Worm (Caenorhabditis elegans) whole organism, L2 larva: ENCODE data around the gene W10C4.1.
A peak's percentile ranks its signal among the peaks of the same experiment; 100 is the strongest.

Source experiments
- C34F6.9 ChIP-seq: fragments of 150-350 bp; optimal IDR thresholded peaks from 2 replicates; lab custom pipeline; 2014; ENCODE audit warnings: missing biosample characterization, missing genetic modification characterization
- F13H6.1 ChIP-seq: sonication (generic microtip); optimal IDR thresholded peaks from 2 replicates; lab custom pipeline; 2016; ENCODE audit warnings: missing genetic modification characterization, missing compliant biosample characterization
- R02D3.7 ChIP-seq: fragments of 150-350 bp; optimal IDR thresholded peaks from 2 replicates; lab custom pipeline; 2014; ENCODE audit warnings: missing biosample characterization, missing genetic modification characterization
- Y55F3AM.14 ChIP-seq: fragments of 200-800 bp; sonication (Bioruptor generic); optimal IDR thresholded peaks from 2 replicates; lab custom pipeline; 2018; ENCODE audit warnings: mild to moderate bottlenecking, missing genetic modification characterization, missing compliant biosample characterization
- alr-1 ChIP-seq: fragments of 150-350 bp; optimal IDR thresholded peaks from 2 replicates; lab custom pipeline; 2014; ENCODE audit warnings: missing biosample characterization, missing genetic modification characterization
- aly-2 ChIP-seq: fragments of 150-350 bp; optimal IDR thresholded peaks from 2 replicates; lab custom pipeline; 2014; ENCODE audit warnings: missing biosample characterization, missing genetic modification characterization
- ama-1 ChIP-seq: fragments of 150-350 bp; optimal IDR thresholded peaks from 2 replicates; lab custom pipeline; 2018; ENCODE audit warnings: inconsistent platforms
- blmp-1 ChIP-seq: sonication (generic microtip); optimal IDR thresholded peaks from 2 replicates; lab custom pipeline; 2017; ENCODE audit warnings: missing genetic modification characterization, mild to moderate bottlenecking, missing compliant biosample characterization, antibody characterized with exemption, moderate library complexity; ENCODE audit not compliant: insufficient read depth
- ceh-16 ChIP-seq: fragments of 150-350 bp; optimal IDR thresholded peaks from 2 replicates; lab custom pipeline; 2014; ENCODE audit warnings: missing biosample characterization, missing genetic modification characterization
- ceh-82 ChIP-seq: fragments of 150-350 bp; optimal IDR thresholded peaks from 2 replicates; lab custom pipeline; 2014; ENCODE audit warnings: missing biosample characterization, missing genetic modification characterization
- crh-2 ChIP-seq: sonication (generic microtip); optimal IDR thresholded peaks from 2 replicates; lab custom pipeline; 2017; ENCODE audit warnings: missing biosample characterization, missing genetic modification characterization
- egl-27 ChIP-seq: sonication (generic microtip); optimal IDR thresholded peaks from 3 replicates; lab custom pipeline; 2017; ENCODE audit warnings: missing biosample characterization, missing genetic modification reagents, missing genetic modification characterization
- elt-1 ChIP-seq: fragments of 150-350 bp; optimal IDR thresholded peaks from 2 replicates; lab custom pipeline; 2014; ENCODE audit warnings: missing biosample characterization, missing genetic modification characterization
- fos-1 ChIP-seq: fragments of 150-350 bp; optimal IDR thresholded peaks from 2 replicates; lab custom pipeline; 2014; ENCODE audit warnings: missing biosample characterization, missing genetic modification characterization
- gmeb-1 ChIP-seq: fragments of 150-350 bp; optimal IDR thresholded peaks from 2 replicates; lab custom pipeline; 2014; ENCODE audit warnings: missing biosample characterization, missing genetic modification characterization
- lin-11 ChIP-seq: fragments of 150-350 bp; sonication (generic microtip); optimal IDR thresholded peaks from 2 replicates; lab custom pipeline; 2014; ENCODE audit warnings: missing biosample characterization, missing genetic modification characterization, inconsistent platforms, mixed read lengths
- lin-13 ChIP-seq: fragments of 150-350 bp; optimal IDR thresholded peaks from 2 replicates; lab custom pipeline; 2014; ENCODE audit warnings: missing biosample characterization, missing genetic modification reagents, missing genetic modification characterization
- lsy-2 ChIP-seq, 2 experiments: fragments of 150-350 bp in 1 of 2; sonication (generic microtip) in 1 of 2; optimal IDR thresholded peaks; 2 replicates each; lab custom pipeline; 2014 to 2017; ENCODE audit warnings: missing biosample characterization in 2 of 2, missing genetic modification characterization in 2 of 2
- mab-5 ChIP-seq: fragments of 150-350 bp; optimal IDR thresholded peaks from 2 replicates; lab custom pipeline; 2014; ENCODE audit warnings: missing biosample characterization, missing genetic modification characterization
- nhr-11 ChIP-seq: fragments of 150-350 bp; optimal IDR thresholded peaks from 2 replicates; lab custom pipeline; 2014; ENCODE audit warnings: missing biosample characterization, missing genetic modification characterization
- nhr-12 ChIP-seq: fragments of 150-350 bp; optimal IDR thresholded peaks from 2 replicates; lab custom pipeline; 2014; ENCODE audit warnings: missing biosample characterization, missing genetic modification characterization
- nhr-129 ChIP-seq: fragments of 150-350 bp; optimal IDR thresholded peaks from 2 replicates; lab custom pipeline; 2014; ENCODE audit warnings: missing biosample characterization, missing genetic modification characterization
- nhr-21 ChIP-seq: fragments of 150-350 bp; optimal IDR thresholded peaks from 2 replicates; lab custom pipeline; 2014; ENCODE audit warnings: missing biosample characterization, missing genetic modification characterization
- nhr-237 ChIP-seq: fragments of 150-350 bp; optimal IDR thresholded peaks from 2 replicates; lab custom pipeline; 2014; ENCODE audit warnings: missing biosample characterization, missing genetic modification characterization
- nhr-25 ChIP-seq: fragments of 150-350 bp; sonication (generic microtip); optimal IDR thresholded peaks from 3 replicates; lab custom pipeline; 2014; ENCODE audit warnings: missing biosample characterization, missing genetic modification characterization
- peb-1 ChIP-seq: fragments of 150-350 bp; optimal IDR thresholded peaks from 2 replicates; lab custom pipeline; 2014; ENCODE audit warnings: missing biosample characterization, missing genetic modification characterization
- sem-4 ChIP-seq: fragments of 150-350 bp; optimal IDR thresholded peaks from 2 replicates; lab custom pipeline; 2014; ENCODE audit warnings: missing biosample characterization, missing genetic modification reagents, missing genetic modification characterization
- sma-3 ChIP-seq: sonication (generic microtip); optimal IDR thresholded peaks from 2 replicates; lab custom pipeline; 2016; ENCODE audit warnings: missing genetic modification reagents, missing genetic modification characterization, missing compliant biosample characterization
- sma-9 ChIP-seq, 2 experiments: fragments of 150-350 bp in 1 of 2; sonication (generic microtip) in 1 of 2; optimal IDR thresholded peaks; 2 replicates each; lab custom pipeline; 2014 to 2016; ENCODE audit warnings: missing genetic modification characterization in 2 of 2, mild to moderate bottlenecking in 1 of 2, missing biosample characterization in 1 of 2, missing compliant biosample characterization in 1 of 2, missing genetic modification reagents in 1 of 2, moderate library complexity in 1 of 2
- snpc-4 ChIP-seq: fragments of 150-350 bp; optimal IDR thresholded peaks from 2 replicates; lab custom pipeline; 2014; ENCODE audit warnings: missing biosample characterization, missing genetic modification characterization
- unc-55 ChIP-seq: fragments of 150-350 bp; sonication (generic microtip); optimal IDR thresholded peaks from 3 replicates; lab custom pipeline; 2014; ENCODE audit warnings: missing biosample characterization, missing genetic modification reagents, missing genetic modification characterization
- unc-62 ChIP-seq: fragments of 150-350 bp; optimal IDR thresholded peaks from 2 replicates; lab custom pipeline; 2014; ENCODE audit warnings: missing biosample characterization, missing genetic modification reagents, missing genetic modification characterization
- ztf-1 ChIP-seq: fragments of 200-800 bp; sonication (Bioruptor generic); conservative IDR thresholded peaks from 2 replicates; pipeline ENCODE4 v1.3.6; 2022; ENCODE audit warnings: missing genetic modification characterization, missing compliant biosample characterization
- ztf-11 ChIP-seq: sonication (generic microtip); optimal IDR thresholded peaks from 2 replicates; lab custom pipeline; 2017; ENCODE audit warnings: missing biosample characterization, missing genetic modification characterization
- ztf-4 ChIP-seq: fragments of 150-350 bp; optimal IDR thresholded peaks from 2 replicates; lab custom pipeline; 2014; ENCODE audit warnings: missing biosample characterization, missing genetic modification characterization

W10C4.1 gene

DNA sequence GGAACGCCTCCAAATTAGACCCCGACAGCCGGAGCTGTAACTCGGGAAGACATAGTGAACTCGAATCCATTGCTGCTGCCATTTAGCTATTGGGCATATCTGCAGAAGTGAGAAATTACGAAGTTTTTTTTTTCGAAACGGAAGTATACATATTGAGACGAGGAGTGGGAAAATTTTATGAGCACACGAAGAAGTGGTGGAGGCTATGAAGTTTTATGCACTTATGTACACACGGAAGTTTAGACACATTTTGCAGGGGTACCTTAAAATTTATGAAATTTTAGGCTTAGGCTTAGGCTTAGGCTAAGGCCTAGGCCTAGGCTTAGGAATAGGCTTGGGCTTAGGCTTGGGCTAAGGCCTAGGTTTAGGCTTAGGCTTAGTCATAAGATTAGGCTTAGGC is at the start of gene W10C4.1:
W10C4.1 (minus strand) TSS at position 101 of the 400 bp plus-strand sequence.
- no peak for TF ChIP-seq crh-2 (tag; lab: Kevin White, UChicago)
- peak; percentile 9 for TF ChIP-seq unc-55 (GFP tag; lab: Kevin White, UChicago)

DNA sequence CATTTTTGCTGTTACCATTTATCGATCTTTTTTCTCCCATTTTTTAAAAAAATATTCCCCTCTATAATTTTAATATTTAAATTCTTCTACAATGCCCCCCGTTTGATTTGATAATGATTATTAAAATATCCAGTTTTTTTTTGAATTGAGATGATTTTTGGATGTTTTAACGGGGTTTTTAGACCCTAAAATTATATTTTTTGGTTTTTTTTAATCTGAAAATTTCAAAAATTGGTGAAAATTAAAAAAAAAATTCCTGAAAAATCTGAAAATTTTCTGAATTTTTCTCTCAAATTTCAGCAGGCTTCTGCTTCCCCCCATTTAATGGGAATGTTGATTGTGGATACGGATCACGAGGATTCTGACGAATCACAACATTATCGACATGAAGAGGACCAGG is 47.3 kb upstream of the W10C4.1 start, which contains the start of gene Y50D7A.3:
Y50D7A.3 (plus strand) TSS at position 301 of the 400 bp plus-strand sequence.
- TF ChIP-seq mab-5 (tag; lab: Kevin White, UChicago): no peak
- TF ChIP-seq, all 48 proteins: peak for 0

DNA sequence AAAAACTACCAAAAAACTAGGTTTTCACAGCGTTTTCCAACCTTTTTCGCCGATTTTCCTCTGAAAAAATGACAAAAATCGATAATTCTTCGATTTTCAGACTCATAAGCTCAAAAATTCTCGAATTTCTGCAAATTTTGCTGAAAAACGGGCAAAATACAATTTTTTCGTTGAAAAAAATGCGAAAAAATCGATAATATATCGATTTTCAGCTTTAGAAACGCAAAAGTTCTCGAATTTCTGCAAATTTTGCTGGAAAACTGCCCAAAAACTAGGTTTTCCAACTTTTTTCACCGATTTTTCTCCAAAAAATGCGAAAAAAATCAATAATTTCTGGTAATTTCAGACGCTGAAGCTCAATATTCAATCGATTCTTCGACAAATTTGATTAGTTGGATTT is 44.5 kb upstream of the W10C4.1 start:
- TF ChIP-seq ztf-11 (tag; lab: Kevin White, UChicago) (no peak), sma-3 (GFP tag; lab: Kevin White, UChicago) (no peak), alr-1 (no peak), lin-13 (GFP tag; lab: Kevin White, UChicago) (no peak), sem-4 (no peak), fos-1 (tag; lab: Kevin White, UChicago) (no peak), ceh-16 (tag; lab: Kevin White, UChicago) (no peak), nhr-237 (tag; lab: Kevin White, UChicago) (no peak), sma-9 (GFP tag; optimal IDR thresholded peaks at IDR 0.05; lab: Kevin White, UChicago) (no peak), sma-9 (tag; optimal IDR thresholded peaks at IDR 0.05; lab: Kevin White, UChicago) (no peak), ceh-82 (tag; lab: Kevin White, UChicago) (no peak)

DNA sequence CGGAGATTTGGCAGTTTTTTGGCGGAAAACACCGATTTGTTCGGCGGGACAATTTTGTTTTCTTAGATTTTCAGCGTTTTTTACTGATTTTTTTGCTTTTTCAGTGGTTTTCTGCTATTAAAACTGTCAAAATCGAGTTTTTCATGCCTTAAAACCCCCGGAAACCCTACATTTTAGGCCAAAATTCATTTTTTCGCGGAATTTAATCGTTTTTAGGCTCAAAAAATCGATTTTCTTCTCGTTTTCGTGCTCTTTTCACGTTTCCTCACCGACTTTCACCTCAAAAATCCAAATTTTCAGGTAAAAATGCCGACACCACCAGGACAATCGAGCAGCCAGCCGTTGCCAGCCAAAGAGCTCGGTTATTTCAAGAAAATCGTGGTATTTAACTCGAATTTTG is 28.6 kb upstream of the W10C4.1 start, which contains the start of gene hpo-29:
hpo-29 (plus strand) TSS at position 301 of the 400 bp plus-strand sequence.
- TF ChIP-seq nhr-21 (no peak), alr-1 (no peak), ztf-4 (tag; lab: Kevin White, UChicago) (no peak), nhr-129 (tag; lab: Kevin White, UChicago) (no peak), lsy-2 (tag; optimal IDR thresholded peaks at IDR 0.05; lab: Kevin White, UChicago) (no peak), nhr-237 (tag; lab: Kevin White, UChicago) (no peak), elt-1 (tag; lab: Kevin White, UChicago) (no peak), egl-27 (tag; lab: Kevin White, UChicago) (no peak), crh-2 (tag; lab: Kevin White, UChicago) (no peak), ceh-16 (tag; lab: Kevin White, UChicago) (no peak), nhr-12 (no peak), ama-1 (lab: Kevin White, UChicago) (no peak), unc-55 (GFP tag; lab: Kevin White, UChicago) (no peak), ztf-1 (GFP tag; lab: Robert Waterston, UW) (no peak), F13H6.1 (tag; lab: Kevin White, UChicago) (no peak), blmp-1 (tag; lab: Kevin White, UChicago) (no peak), snpc-4 (tag; lab: Kevin White, UChicago) (no peak)

- peak; percentile 48 for TF ChIP-seq crh-2 (tag; lab: Kevin White, UChicago)
- TF ChIP-seq lsy-2 (tag; optimal IDR thresholded peaks at IDR 0.05; lab: Kevin White, UChicago): peak; percentile 64 to 79
- TF ChIP-seq R02D3.7 (tag; lab: Kevin White, UChicago): peak; percentile 17
- peak; percentile 63 for TF ChIP-seq gmeb-1
- TF ChIP-seq lin-11: peak; percentile 32
- TF ChIP-seq unc-55 (GFP tag; lab: Kevin White, UChicago): peak; percentile 48
- TF ChIP-seq Y55F3AM.14 (GFP tag; lab: Kevin White, UChicago): peak; percentile 64
- no peak for TF ChIP-seq unc-62 (GFP tag; lab: Kevin White, UChicago)
- TF ChIP-seq peb-1 (tag; lab: Kevin White, UChicago): no peak
- peak; percentile 44 for TF ChIP-seq nhr-129 (tag; lab: Kevin White, UChicago)
- TF ChIP-seq nhr-11 (tag; lab: Kevin White, UChicago): no peak
- peak; percentile 39 for TF ChIP-seq lin-13 (GFP tag; lab: Kevin White, UChicago)
- TF ChIP-seq nhr-25 (tag; lab: Kevin White, UChicago): peak; percentile 16
- TF ChIP-seq ztf-4 (tag; lab: Kevin White, UChicago): peak; percentile 44
- TF ChIP-seq aly-2: no peak
- peak; percentile 62 for TF ChIP-seq F13H6.1 (tag; lab: Kevin White, UChicago)
- peak; percentile 47 for TF ChIP-seq nhr-21
- TF ChIP-seq mab-5 (tag; lab: Kevin White, UChicago): no peak
- peak; percentile 53 for TF ChIP-seq C34F6.9 (tag; lab: Kevin White, UChicago)
These were observed 28.2 kb upstream of the W10C4.1 start for ce11 chrIII:235115-235514.
